Worm (Caenorhabditis elegans) whole organism, midembryonic: ENCODE results near the gene Y43F4A.4.
A peak's percentile ranks its signal among the peaks of the same experiment; 100 is the strongest.

Experiments used
- T22C8.4 ChIP-seq: fragments of 200-800 bp; sonication (Bioruptor generic); IDR thresholded peaks from 2 replicates; pipeline ENCODE4 v1.3.6; 2022; ENCODE audit warnings: missing genetic modification characterization, missing compliant biosample characterization
- cog-1 ChIP-seq: sonication (generic microtip); optimal IDR thresholded peaks from 2 replicates; lab custom pipeline; 2016; ENCODE audit warnings: missing genetic modification characterization, missing compliant biosample characterization
- flt-1 ChIP-seq: fragments of 200-800 bp; sonication (Bioruptor generic); IDR thresholded peaks from 2 replicates; pipeline ENCODE4 v1.3.6; 2022; ENCODE audit warnings: missing genetic modification characterization, missing compliant biosample characterization
- klf-2 ChIP-seq: fragments of 200-800 bp; sonication (Bioruptor generic); conservative IDR thresholded peaks from 2 replicates; pipeline ENCODE4 v1.3.6; 2022; ENCODE audit warnings: missing genetic modification reagents, missing genetic modification characterization, missing compliant biosample characterization
- med-1 ChIP-seq: sonication (generic microtip); optimal IDR thresholded peaks from 2 replicates; lab custom pipeline; 2017; ENCODE audit warnings: missing genetic modification characterization, mild to moderate bottlenecking, missing compliant biosample characterization, antibody characterized with exemption, missing genetic modification reagents; ENCODE audit not compliant: insufficient read depth
- ref-1 ChIP-seq: fragments of 200-800 bp; sonication (Bioruptor generic); conservative IDR thresholded peaks from 2 replicates; pipeline ENCODE4 v1.3.6; 2022; ENCODE audit warnings: missing genetic modification reagents, missing genetic modification characterization, missing compliant biosample characterization
- tab-1 ChIP-seq: fragments of 200-800 bp; sonication (Bioruptor generic); IDR thresholded peaks from 2 replicates; pipeline ENCODE4 v1.3.6; 2022; ENCODE audit warnings: missing genetic modification characterization, missing compliant biosample characterization
- ztf-23 ChIP-seq: fragments of 200-800 bp; sonication (Bioruptor generic); IDR thresholded peaks from 2 replicates; pipeline ENCODE4 v1.3.6; 2022; ENCODE audit warnings: missing genetic modification reagents, missing genetic modification characterization, missing compliant biosample characterization
- ztf-29 ChIP-seq: fragments of 200-800 bp; sonication (Bioruptor generic); IDR thresholded peaks from 2 replicates; pipeline ENCODE4 v1.3.6; 2022; ENCODE audit warnings: missing genetic modification reagents, missing genetic modification characterization, missing compliant biosample characterization

Y43F4A.4 gene

DNA sequence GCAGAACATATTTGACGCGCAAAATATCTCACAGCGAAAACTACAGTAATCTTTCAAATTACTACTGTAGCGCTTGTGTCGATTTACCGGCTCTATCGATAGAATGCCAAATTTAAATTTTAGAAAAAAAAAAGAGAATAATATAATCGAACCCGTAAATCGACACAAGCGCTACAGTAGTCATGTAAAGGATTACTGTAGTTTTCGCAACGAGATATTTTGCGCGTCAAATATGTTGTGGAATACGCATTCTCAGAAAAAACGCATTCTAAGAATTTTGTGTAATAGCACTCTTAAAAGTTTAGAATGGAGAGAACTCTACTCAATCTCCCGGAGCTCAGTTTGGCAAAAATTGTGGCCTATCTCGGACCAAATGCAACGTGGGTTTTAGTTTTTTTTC lies 20.2 kb downstream of the Y43F4A.4 start, which contains the start of gene F56A8.5:
F56A8.5 (plus strand) TSS at position 301 of the 400 bp plus-strand sequence.
- TF ChIP-seq ref-1 (GFP tag; lab: Robert Waterston, UW) (no peak), ztf-23 (no peak), T22C8.4 (GFP tag; lab: Robert Waterston, UW) (no peak), med-1 (GFP tag; lab: Kevin White, UChicago) (no peak), flt-1 (GFP tag; lab: Robert Waterston, UW) (no peak), ztf-29 (no peak), tab-1 (GFP tag; lab: Robert Waterston, UW) (no peak), cog-1 (no peak), klf-2 (GFP tag; lab: Robert Waterston, UW) (no peak)

DNA sequence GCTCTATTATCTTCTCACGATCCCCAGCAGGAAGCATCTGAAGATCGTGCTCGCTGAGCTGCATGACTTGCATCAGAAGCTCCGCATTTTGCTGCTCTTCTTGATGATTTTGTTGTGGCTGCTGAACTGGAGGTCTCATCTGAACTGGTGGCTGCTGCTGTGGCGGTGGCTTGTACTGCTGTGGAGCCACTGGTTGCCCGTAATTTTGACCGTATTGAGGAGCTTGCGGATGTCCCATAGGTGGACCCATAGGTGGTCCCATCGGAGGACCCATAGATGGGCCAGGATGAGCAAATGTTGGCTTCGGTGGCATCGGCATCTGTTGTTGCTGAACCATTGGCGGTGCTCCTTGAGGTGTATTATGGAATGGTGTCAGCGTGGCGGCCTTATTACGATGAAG lies 21.7 kb downstream of the Y43F4A.4 start:
- TF ChIP-seq cog-1 (no peak), ztf-29 (no peak), klf-2 (GFP tag; lab: Robert Waterston, UW) (no peak), tab-1 (GFP tag; lab: Robert Waterston, UW) (no peak), ztf-23 (no peak), T22C8.4 (GFP tag; lab: Robert Waterston, UW) (no peak), flt-1 (GFP tag; lab: Robert Waterston, UW) (no peak), ref-1 (GFP tag; lab: Robert Waterston, UW) (no peak), med-1 (GFP tag; lab: Kevin White, UChicago) (no peak)

DNA sequence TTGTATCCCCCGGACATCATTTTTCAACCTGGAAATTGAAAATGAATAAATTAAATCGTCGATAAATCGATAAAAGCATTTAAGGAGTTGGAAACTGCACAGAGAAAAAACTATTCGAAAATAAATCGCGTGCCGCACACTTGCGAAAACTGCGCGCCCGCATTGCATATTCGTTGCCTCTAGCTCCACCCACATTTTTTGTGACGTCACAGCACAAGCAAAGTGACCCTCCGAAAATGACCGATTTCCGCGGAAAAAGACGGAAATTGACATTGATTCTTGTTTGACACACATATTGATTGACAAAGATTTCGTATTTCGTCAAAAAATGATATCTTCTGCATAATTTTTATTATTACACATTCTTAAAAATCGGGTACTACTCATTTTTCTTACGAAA lies 23.5 kb downstream of the Y43F4A.4 start, which contains the start of gene cpf-2:
cpf-2 (minus strand) TSS at position 28 of the 400 bp plus-strand sequence.
- TF ChIP-seq klf-2 (GFP tag; lab: Robert Waterston, UW): 0 out of 2 replicates have a peak, but pooled peaks have one; percentile 44
- peak; percentile 88 for TF ChIP-seq flt-1 (GFP tag; lab: Robert Waterston, UW)
- 0 out of 2 replicates have a peak, but pooled peaks have one; percentile 23 for TF ChIP-seq ref-1 (GFP tag; lab: Robert Waterston, UW)
- TF ChIP-seq med-1 (GFP tag; lab: Kevin White, UChicago): peak; percentile 89
- TF ChIP-seq cog-1: peak; percentile 45
- TF ChIP-seq T22C8.4 (GFP tag; lab: Robert Waterston, UW): peak; percentile 73
- peak; percentile 73; the same call in 1 of the 2 replicates for TF ChIP-seq tab-1 (GFP tag; lab: Robert Waterston, UW)
- peak; percentile 83 for TF ChIP-seq ztf-23
- TF ChIP-seq ztf-29: 0 out of 2 replicates have a peak, but pooled peaks have one; percentile 25

ce11 chrIII:13270896-13271295 lies 25.5 kb downstream of the Y43F4A.4 start:
- TF ChIP-seq klf-2 (GFP tag; lab: Robert Waterston, UW) (no peak), ztf-29 (no peak), ztf-23 (no peak), ref-1 (GFP tag; lab: Robert Waterston, UW) (no peak), med-1 (GFP tag; lab: Kevin White, UChicago) (no peak), T22C8.4 (GFP tag; lab: Robert Waterston, UW) (no peak), flt-1 (GFP tag; lab: Robert Waterston, UW) (no peak)

- TF ChIP-seq med-1 (GFP tag; lab: Kevin White, UChicago): no peak
Observed at ce11 chrIII:13272227-13272626, 26.8 kb downstream of the Y43F4A.4 start.

ce11 chrIII:13272788-13273187 lies 27.4 kb downstream of the Y43F4A.4 start:
- TF ChIP-seq ztf-29 (no peak), tab-1 (GFP tag; lab: Robert Waterston, UW) (no peak)

DNA sequence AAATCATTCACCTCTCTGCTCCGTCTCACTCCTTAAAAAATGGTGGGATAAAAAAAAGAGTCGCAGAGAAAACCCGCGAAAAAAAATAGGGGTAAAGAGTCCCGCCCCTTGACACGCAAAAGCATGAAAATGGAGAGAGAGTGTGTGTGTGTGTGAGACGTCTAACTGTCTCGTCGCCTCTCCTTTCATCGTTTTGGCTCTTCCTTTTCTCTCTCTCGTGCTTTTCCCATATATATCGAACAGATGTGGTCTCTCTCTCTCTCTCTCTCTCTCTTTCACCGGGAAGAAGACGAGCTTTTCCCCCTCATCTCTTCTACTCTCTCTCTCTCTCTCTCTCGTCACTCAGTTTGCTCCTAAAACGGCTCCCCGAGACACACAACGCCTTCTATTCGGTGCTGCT lies 30.4 kb downstream of the Y43F4A.4 start:
- no peak; the same call in 1 of the 2 replicates for TF ChIP-seq ztf-23
- TF ChIP-seq ztf-29: no peak
- TF ChIP-seq cog-1: no peak
- TF ChIP-seq flt-1 (GFP tag; lab: Robert Waterston, UW): no peak
- no peak for TF ChIP-seq klf-2 (GFP tag; lab: Robert Waterston, UW)
- no peak for TF ChIP-seq med-1 (GFP tag; lab: Kevin White, UChicago)
- TF ChIP-seq tab-1 (GFP tag; lab: Robert Waterston, UW): no peak
- TF ChIP-seq T22C8.4 (GFP tag; lab: Robert Waterston, UW): no peak
- no peak for TF ChIP-seq ref-1 (GFP tag; lab: Robert Waterston, UW)

ce11 chrIII:13276958-13277357 lies 31.6 kb downstream of the Y43F4A.4 start, which contains the start of gene unc-64:
TSS of gene unc-64 (plus strand) at chrIII:13277258.
- no peak for TF ChIP-seq ztf-29
- TF ChIP-seq tab-1 (GFP tag; lab: Robert Waterston, UW): no peak
- no peak for TF ChIP-seq klf-2 (GFP tag; lab: Robert Waterston, UW)
- TF ChIP-seq cog-1: no peak
- no peak for TF ChIP-seq ref-1 (GFP tag; lab: Robert Waterston, UW)
- no peak for TF ChIP-seq med-1 (GFP tag; lab: Kevin White, UChicago)
- TF ChIP-seq flt-1 (GFP tag; lab: Robert Waterston, UW): no peak
- TF ChIP-seq T22C8.4 (GFP tag; lab: Robert Waterston, UW): no peak

ce11 chrIII:13277881-13278500 lies 32.6 kb downstream of the Y43F4A.4 start:
- TF ChIP-seq flt-1 (GFP tag; lab: Robert Waterston, UW) (no peak), klf-2 (GFP tag; lab: Robert Waterston, UW) (0 out of 2 replicates have a peak, but pooled peaks have one; percentile 18)

- TF ChIP-seq ztf-29 (no peak), T22C8.4 (GFP tag; lab: Robert Waterston, UW) (no peak), ztf-23 (no peak), flt-1 (GFP tag; lab: Robert Waterston, UW) (no peak), klf-2 (GFP tag; lab: Robert Waterston, UW) (no peak), cog-1 (no peak), med-1 (GFP tag; lab: Kevin White, UChicago) (no peak), ref-1 (GFP tag; lab: Robert Waterston, UW) (no peak)
Observed at ce11 chrIII:13285421-13285820, 40.0 kb downstream of the Y43F4A.4 start, which contains the start of gene F56A8.8. TSS of gene F56A8.8 (plus strand) at chrIII:13285721.
